Worm (Caenorhabditis elegans) whole organism, late embryonic: ENCODE measurements around the gene fbxb-41.

Experiments
- C38D4.7 ChIP-seq: fragments of 200-800 bp; sonication (Bioruptor generic); optimal IDR thresholded peaks from 2 replicates; lab custom pipeline; 2018; ENCODE audit warnings: mild to moderate bottlenecking, missing genetic modification characterization, moderate library complexity, missing compliant biosample characterization
- F13H6.1 ChIP-seq: sonication (generic microtip); optimal IDR thresholded peaks from 2 replicates; lab custom pipeline; 2016; ENCODE audit warnings: missing genetic modification characterization, missing compliant biosample characterization
- K02D7.2 ChIP-seq: sonication (generic microtip); optimal IDR thresholded peaks from 2 replicates; lab custom pipeline; 2017; ENCODE audit warnings: mild to moderate bottlenecking, missing genetic modification characterization, missing compliant biosample characterization
- Y22D7AL.16 ChIP-seq: sonication (generic microtip); optimal IDR thresholded peaks from 2 replicates; lab custom pipeline; 2016; ENCODE audit warnings: missing genetic modification characterization, missing compliant biosample characterization
- ama-1 ChIP-seq: fragments of 150-350 bp; optimal IDR thresholded peaks from 2 replicates; lab custom pipeline; 2014
- ceh-14 ChIP-seq: sonication (generic microtip); optimal IDR thresholded peaks from 2 replicates; lab custom pipeline; 2016; ENCODE audit warnings: missing genotype, missing genetic modification characterization, missing compliant biosample characterization
- ceh-18 ChIP-seq: sonication (generic microtip); optimal IDR thresholded peaks from 2 replicates; lab custom pipeline; 2016; ENCODE audit warnings: missing genetic modification characterization, missing compliant biosample characterization
- ceh-19 ChIP-seq: fragments of 200-800 bp; sonication (Bioruptor generic); optimal IDR thresholded peaks from 2 replicates; lab custom pipeline; 2018; ENCODE audit warnings: mild to moderate bottlenecking, missing genetic modification characterization, missing compliant biosample characterization
- ceh-22 ChIP-seq: sonication (generic microtip); optimal IDR thresholded peaks from 2 replicates; lab custom pipeline; 2017; ENCODE audit warnings: missing biosample characterization, missing genetic modification characterization
- ceh-45 ChIP-seq: fragments of 200-800 bp; sonication (Bioruptor generic); IDR thresholded peaks from 2 replicates; pipeline ENCODE4 v1.3.6; 2022; ENCODE audit warnings: missing genetic modification reagents, missing genetic modification characterization, missing compliant biosample characterization
- che-1 ChIP-seq: sonication (generic microtip); optimal IDR thresholded peaks from 2 replicates; lab custom pipeline; 2016; ENCODE audit warnings: mild to moderate bottlenecking, missing genetic modification characterization, missing compliant biosample characterization
- dmd-4 ChIP-seq: sonication (generic microtip); optimal IDR thresholded peaks from 2 replicates; lab custom pipeline; 2016; ENCODE audit warnings: borderline replicate concordance, missing genetic modification characterization, missing compliant biosample characterization
- dve-1 ChIP-seq: sonication (generic microtip); optimal IDR thresholded peaks from 2 replicates; lab custom pipeline; 2017; ENCODE audit warnings: antibody characterized with exemption, mild to moderate bottlenecking, missing genetic modification characterization, missing compliant biosample characterization
- elt-2 ChIP-seq: sonication (generic microtip); optimal IDR thresholded peaks from 2 replicates; lab custom pipeline; 2016; ENCODE audit warnings: missing genetic modification reagents, missing genetic modification characterization, missing compliant biosample characterization
- elt-4 ChIP-seq: sonication (generic microtip); optimal IDR thresholded peaks from 2 replicates; lab custom pipeline; 2016; ENCODE audit warnings: missing genetic modification characterization, missing compliant biosample characterization
- eyg-1 ChIP-seq: sonication (generic microtip); optimal IDR thresholded peaks from 2 replicates; lab custom pipeline; 2016; ENCODE audit warnings: missing genotype, missing genetic modification characterization, missing compliant biosample characterization
- fax-1 ChIP-seq: sonication (generic microtip); optimal IDR thresholded peaks from 2 replicates; lab custom pipeline; 2016; ENCODE audit warnings: missing genotype, missing genetic modification characterization, missing compliant biosample characterization
- fkh-10 ChIP-seq: fragments of 150-350 bp; optimal IDR thresholded peaks from 2 replicates; lab custom pipeline; 2014; ENCODE audit warnings: missing biosample characterization, missing genetic modification reagents, missing genetic modification characterization
- fkh-6 ChIP-seq: sonication (generic microtip); optimal IDR thresholded peaks from 2 replicates; lab custom pipeline; 2016; ENCODE audit warnings: missing genetic modification characterization, missing compliant biosample characterization
- hlh-13 ChIP-seq: fragments of 200-800 bp; sonication (Bioruptor generic); optimal IDR thresholded peaks from 2 replicates; lab custom pipeline; 2018; ENCODE audit warnings: mild to moderate bottlenecking, missing genetic modification characterization, missing compliant biosample characterization
- hlh-30 ChIP-seq: sonication (generic microtip); optimal IDR thresholded peaks from 2 replicates; lab custom pipeline; 2017; ENCODE audit warnings: antibody characterized with exemption, missing genetic modification characterization, missing compliant biosample characterization; ENCODE audit not compliant: insufficient read depth
- hlh-8 ChIP-seq: sonication (generic microtip); optimal IDR thresholded peaks from 2 replicates; lab custom pipeline; 2016; ENCODE audit warnings: missing genotype, missing genetic modification characterization, missing compliant biosample characterization
- mec-3 ChIP-seq: sonication (generic microtip); optimal IDR thresholded peaks from 2 replicates; lab custom pipeline; 2016; ENCODE audit warnings: borderline replicate concordance, missing genetic modification characterization, missing compliant biosample characterization
- nfya-1 ChIP-seq: sonication (generic microtip); optimal IDR thresholded peaks from 2 replicates; lab custom pipeline; 2017; ENCODE audit warnings: missing genetic modification characterization, mild to moderate bottlenecking, missing compliant biosample characterization, antibody characterized with exemption, moderate library complexity
- odd-2 ChIP-seq: sonication (generic microtip); optimal IDR thresholded peaks from 2 replicates; lab custom pipeline; 2017; ENCODE audit warnings: antibody characterized with exemption, mild to moderate bottlenecking, missing genetic modification characterization, missing compliant biosample characterization
- pag-3 ChIP-seq: sonication (generic microtip); optimal IDR thresholded peaks from 2 replicates; lab custom pipeline; 2016; ENCODE audit warnings: missing compliant biosample characterization, missing genetic modification characterization, borderline replicate concordance
- pat-9 ChIP-seq: fragments of 200-800 bp; sonication (Bioruptor generic); optimal IDR thresholded peaks from 2 replicates; lab custom pipeline; 2018; ENCODE audit warnings: mild to moderate bottlenecking, missing genetic modification characterization, moderate library complexity, missing compliant biosample characterization
- pqm-1 ChIP-seq: sonication (generic microtip); optimal IDR thresholded peaks from 2 replicates; lab custom pipeline; 2016; ENCODE audit warnings: missing genetic modification characterization, missing compliant biosample characterization
- pros-1 ChIP-seq: fragments of 150-350 bp; optimal IDR thresholded peaks from 2 replicates; lab custom pipeline; 2014; ENCODE audit warnings: missing biosample characterization, missing genetic modification reagents, missing genetic modification characterization
- ref-2 ChIP-seq: sonication (generic microtip); optimal IDR thresholded peaks from 2 replicates; lab custom pipeline; 2016; ENCODE audit warnings: missing genetic modification characterization, missing compliant biosample characterization
- sdc-2 ChIP-seq: sonication (generic microtip); optimal IDR thresholded peaks from 2 replicates; lab custom pipeline; 2016; ENCODE audit warnings: missing genotype, missing genetic modification characterization, missing compliant biosample characterization
- sox-2 ChIP-seq: fragments of 200-800 bp; sonication (Bioruptor generic); IDR thresholded peaks from 2 replicates; pipeline ENCODE4 v1.3.6; 2022; ENCODE audit warnings: missing genetic modification reagents, missing genetic modification characterization, missing compliant biosample characterization
- sox-4 ChIP-seq: sonication (generic microtip); optimal IDR thresholded peaks from 2 replicates; lab custom pipeline; 2017; ENCODE audit warnings: mild to moderate bottlenecking, missing genetic modification characterization, inconsistent platforms, missing compliant biosample characterization
- tbx-7 ChIP-seq: sonication (generic microtip); optimal IDR thresholded peaks from 2 replicates; lab custom pipeline; 2016; ENCODE audit warnings: missing genotype, missing genetic modification characterization, missing compliant biosample characterization
- unc-42 ChIP-seq: sonication (generic microtip); optimal IDR thresholded peaks from 2 replicates; lab custom pipeline; 2016; ENCODE audit warnings: missing genotype, missing genetic modification characterization, missing compliant biosample characterization
- zip-5 ChIP-seq: sonication (generic microtip); optimal IDR thresholded peaks from 2 replicates; lab custom pipeline; 2016; ENCODE audit warnings: missing genetic modification characterization, missing compliant biosample characterization
- ztf-16 ChIP-seq: sonication (generic microtip); optimal IDR thresholded peaks from 2 replicates; lab custom pipeline; 2017; ENCODE audit warnings: missing genetic modification characterization, missing compliant biosample characterization

Gene fbxb-41

ce11 chrII:1042227-1042626 lies at the start of gene fbxb-41:
Gene fbxb-41, minus strand, starts transcription at chrII:1042327.
- TF ChIP-seq elt-2 (tag; lab: Kevin White, UChicago) (no peak), K02D7.2 (tag; lab: Kevin White, UChicago) (no peak), odd-2 (no peak)

ce11 chrII:1091706-1092105 lies 49.6 kb upstream of the fbxb-41 start, which contains the start of gene snf-3:
Gene snf-3, plus strand, starts transcription at chrII:1092006.
- TF ChIP-seq pros-1 (tag; lab: Kevin White, UChicago): no peak
- no peak for TF ChIP-seq ref-2
- no peak for TF ChIP-seq tbx-7 (tag; lab: Kevin White, UChicago)
- TF ChIP-seq pqm-1 (tag; lab: Kevin White, UChicago): no peak
- no peak for TF ChIP-seq fkh-10 (GFP tag; lab: Kevin White, UChicago)
- TF ChIP-seq hlh-8 (tag; lab: Kevin White, UChicago): no peak
- TF ChIP-seq ztf-16 (tag; lab: Kevin White, UChicago): no peak
- TF ChIP-seq ceh-22 (tag; lab: Kevin White, UChicago): no peak
- TF ChIP-seq che-1 (tag; lab: Kevin White, UChicago): no peak
- TF ChIP-seq sox-4: no peak
- no peak for TF ChIP-seq fax-1 (tag; lab: Kevin White, UChicago)
- TF ChIP-seq pag-3: no peak
- TF ChIP-seq sox-2 (GFP tag; lab: Robert Waterston, UW): no peak

ce11 chrII:1090743-1091142 lies 48.6 kb upstream of the fbxb-41 start:
- TF ChIP-seq ama-1 (lab: Kevin White, UChicago): no peak
- TF ChIP-seq hlh-13: no peak
- TF ChIP-seq hlh-30: no peak
- no peak for TF ChIP-seq unc-42 (tag; lab: Kevin White, UChicago)
- TF ChIP-seq eyg-1 (tag; lab: Kevin White, UChicago): no peak
- no peak for TF ChIP-seq zip-5 (tag; lab: Kevin White, UChicago)
- no peak for TF ChIP-seq ceh-45 (GFP tag; lab: Robert Waterston, UW)
- TF ChIP-seq elt-4 (tag; lab: Kevin White, UChicago): no peak
- TF ChIP-seq hlh-8 (tag; lab: Kevin White, UChicago): no peak
- TF ChIP-seq pag-3: no peak
- no peak for TF ChIP-seq Y22D7AL.16 (tag; lab: Kevin White, UChicago)
- TF ChIP-seq fkh-6 (tag; lab: Kevin White, UChicago): no peak
- no peak for TF ChIP-seq ceh-18 (tag; lab: Kevin White, UChicago)
- TF ChIP-seq K02D7.2 (tag; lab: Kevin White, UChicago): no peak
- TF ChIP-seq nfya-1 (tag; lab: Kevin White, UChicago): no peak
- TF ChIP-seq pros-1 (tag; lab: Kevin White, UChicago): no peak

ce11 chrII:1088527-1089230 lies 46.6 kb upstream of the fbxb-41 start:
- no peak for TF ChIP-seq sdc-2
- TF ChIP-seq dmd-4: no peak
- TF ChIP-seq Y22D7AL.16 (tag; lab: Kevin White, UChicago): no peak

- TF ChIP-seq Y22D7AL.16 (tag; lab: Kevin White, UChicago): no peak
- no peak for TF ChIP-seq mec-3 (tag; lab: Kevin White, UChicago)
- TF ChIP-seq fkh-6 (tag; lab: Kevin White, UChicago): no peak
- TF ChIP-seq elt-2 (tag; lab: Kevin White, UChicago): no peak
- no peak for TF ChIP-seq ceh-19 (GFP tag; lab: Kevin White, UChicago)
- no peak for TF ChIP-seq pat-9 (tag; lab: Kevin White, UChicago)
- no peak for TF ChIP-seq C38D4.7 (GFP tag; lab: Kevin White, UChicago)
- no peak for TF ChIP-seq ceh-14
- no peak for TF ChIP-seq dve-1
- no peak for TF ChIP-seq F13H6.1 (tag; lab: Kevin White, UChicago)
These were observed 44.4 kb upstream of the fbxb-41 start for ce11 chrII:1086479-1086878.
